Fruit fly (Drosophila melanogaster) whole organism, prepupa: ENCODE data around the gene CG7766.

Source experiments
- CG10631 ChIP-seq: fragments of 200-800 bp; sonication (Bioruptor generic); optimal IDR thresholded peaks from 2 replicates; lab custom pipeline; 2016; ENCODE audit warnings: missing biosample characterization, missing genetic modification characterization
- CG10669 ChIP-seq: fragments of 200-800 bp; sonication (Bioruptor generic); optimal IDR thresholded peaks from 3 replicates; lab custom pipeline; 2018; ENCODE audit warnings: missing biosample characterization, mild to moderate bottlenecking, missing genetic modification characterization, moderate library complexity
- CG11294 ChIP-seq: fragments of 200-800 bp; sonication (Bioruptor generic); IDR thresholded peaks from 2 replicates; pipeline ENCODE4 v1.3.6; 2022; ENCODE audit warnings: missing biosample characterization, missing genetic modification characterization
- CG15336 ChIP-seq: fragments of 200-800 bp; sonication (Bioruptor generic); IDR thresholded peaks from 2 replicates; pipeline ENCODE4 v1.3.6; 2022; ENCODE audit warnings: missing biosample characterization, missing genetic modification characterization
- CG1621 ChIP-seq: fragments of 200-800 bp; sonication (Bioruptor generic); optimal IDR thresholded peaks from 3 replicates; lab custom pipeline; 2018; ENCODE audit warnings: missing biosample characterization, mild to moderate bottlenecking, missing genetic modification characterization
- CG3032 ChIP-seq: fragments of 200-800 bp; optimal IDR thresholded peaks from 2 replicates; lab custom pipeline; 2019; ENCODE audit warnings: missing biosample characterization, mild to moderate bottlenecking, missing genetic modification characterization, moderate library complexity
- CG32006 ChIP-seq: fragments of 200-800 bp; sonication (Bioruptor generic); optimal IDR thresholded peaks from 3 replicates; lab custom pipeline; 2017; ENCODE audit warnings: missing biosample characterization, mild to moderate bottlenecking, missing genetic modification characterization
- CG34406 ChIP-seq: fragments of 200-800 bp; sonication (Bioruptor generic); optimal IDR thresholded peaks from 3 replicates; lab custom pipeline; 2016; ENCODE audit warnings: missing biosample characterization, missing genetic modification characterization
- CG3919 ChIP-seq: fragments of 200-800 bp; sonication (Bioruptor generic); optimal IDR thresholded peaks from 3 replicates; lab custom pipeline; 2016; ENCODE audit warnings: missing biosample characterization, missing genetic modification characterization
- CG4318 ChIP-seq: fragments of 200-800 bp; sonication (Bioruptor generic); optimal IDR thresholded peaks from 3 replicates; lab custom pipeline; 2017; ENCODE audit warnings: missing biosample characterization, mild to moderate bottlenecking, missing genetic modification characterization
- CG6163 ChIP-seq: fragments of 200-800 bp; sonication (Bioruptor generic); IDR thresholded peaks from 3 replicates; pipeline ENCODE4 v1.3.6; 2022; ENCODE audit warnings: missing biosample characterization, missing genetic modification characterization
- CG6276 ChIP-seq: fragments of 200-800 bp; sonication (Bioruptor generic); optimal IDR thresholded peaks from 2 replicates; lab custom pipeline; 2017; ENCODE audit warnings: missing biosample characterization, mild to moderate bottlenecking, missing genetic modification characterization
- CG6792 ChIP-seq: fragments of 200-800 bp; sonication (Bioruptor generic); optimal IDR thresholded peaks from 3 replicates; lab custom pipeline; 2016; ENCODE audit warnings: missing biosample characterization, missing genetic modification characterization
- CG6854 ChIP-seq: fragments of 200-800 bp; sonication (Bioruptor generic); optimal IDR thresholded peaks from 2 replicates; lab custom pipeline; 2017; ENCODE audit warnings: missing biosample characterization, mild to moderate bottlenecking, missing genetic modification characterization
- CG7368 ChIP-seq: fragments of 200-800 bp; sonication (Bioruptor generic); optimal IDR thresholded peaks from 3 replicates; lab custom pipeline; 2016; ENCODE audit warnings: missing biosample characterization, missing genetic modification characterization
- CG8119 ChIP-seq: fragments of 200-800 bp; sonication (Bioruptor generic); IDR thresholded peaks from 3 replicates; pipeline ENCODE4 v1.3.6; 2022; ENCODE audit warnings: missing biosample characterization, missing genetic modification characterization
- CG8319 ChIP-seq: fragments of 200-800 bp; sonication (Bioruptor generic); optimal IDR thresholded peaks from 3 replicates; lab custom pipeline; 2016; ENCODE audit warnings: missing biosample characterization, missing genetic modification characterization
- CG9139 ChIP-seq: fragments of 200-800 bp; sonication (Bioruptor generic); optimal IDR thresholded peaks from 3 replicates; lab custom pipeline; 2017; ENCODE audit warnings: missing biosample characterization, mild to moderate bottlenecking, missing genetic modification characterization
- Eip75B ChIP-seq: fragments of 200-800 bp; sonication (Bioruptor generic); optimal IDR thresholded peaks from 3 replicates; lab custom pipeline; 2016; ENCODE audit warnings: missing biosample characterization, missing genetic modification characterization
- Eip93F ChIP-seq: fragments of 200-800 bp; sonication (Bioruptor generic); optimal IDR thresholded peaks from 2 replicates; lab custom pipeline; 2016; ENCODE audit warnings: missing biosample characterization, mild to moderate bottlenecking, missing genetic modification characterization
- Ets21C ChIP-seq: fragments of 200-800 bp; sonication (Bioruptor generic); optimal IDR thresholded peaks from 3 replicates; lab custom pipeline; 2016; ENCODE audit warnings: missing biosample characterization, missing genetic modification characterization
- Ets96B ChIP-seq: fragments of 200-800 bp; optimal IDR thresholded peaks from 2 replicates; lab custom pipeline; 2019; ENCODE audit warnings: missing biosample characterization, mild to moderate bottlenecking, missing genetic modification characterization, moderate library complexity
- Gug ChIP-seq: fragments of 200-800 bp; sonication (Bioruptor generic); IDR thresholded peaks from 2 replicates; pipeline ENCODE4 v1.3.6; 2022; ENCODE audit warnings: missing biosample characterization, missing genetic modification characterization
- Hr38 ChIP-seq: sonication (Bioruptor generic); optimal IDR thresholded peaks from 2 replicates; lab custom pipeline; 2016; ENCODE audit warnings: missing biosample characterization, missing genetic modification characterization
- Hr39 ChIP-seq: fragments of 200-800 bp; sonication (Bioruptor generic); optimal IDR thresholded peaks from 2 replicates; lab custom pipeline; 2016; ENCODE audit warnings: missing biosample characterization, missing genetic modification characterization
- Hr4 ChIP-seq: fragments of 200-800 bp; sonication (Bioruptor generic); optimal IDR thresholded peaks from 3 replicates; lab custom pipeline; 2016; ENCODE audit warnings: missing biosample characterization, missing genetic modification characterization
- Lpt ChIP-seq: fragments of 200-800 bp; sonication (Bioruptor generic); optimal IDR thresholded peaks from 3 replicates; lab custom pipeline; 2016; ENCODE audit warnings: missing biosample characterization, missing genetic modification characterization
- Met ChIP-seq: fragments of 200-800 bp; sonication (Bioruptor generic); optimal IDR thresholded peaks from 3 replicates; lab custom pipeline; 2016; ENCODE audit warnings: missing biosample characterization, missing genetic modification characterization
- OdsH ChIP-seq: fragments of 200-800 bp; sonication (Bioruptor generic); optimal IDR thresholded peaks from 3 replicates; lab custom pipeline; 2016; ENCODE audit warnings: missing biosample characterization, missing genetic modification characterization
- Smox ChIP-seq: fragments of 200-800 bp; sonication (Bioruptor generic); optimal IDR thresholded peaks from 3 replicates; lab custom pipeline; 2016; ENCODE audit warnings: missing biosample characterization, missing genetic modification characterization
- Sox102F ChIP-seq: fragments of 200-800 bp; sonication (Bioruptor generic); optimal IDR thresholded peaks from 2 replicates; lab custom pipeline; 2016; ENCODE audit warnings: missing biosample characterization, mild to moderate bottlenecking, missing genetic modification characterization
- Sox15 ChIP-seq: fragments of 200-800 bp; sonication (Bioruptor generic); optimal IDR thresholded peaks from 3 replicates; lab custom pipeline; 2016; ENCODE audit warnings: missing biosample characterization, missing genetic modification characterization
- achi ChIP-seq: fragments of 200-800 bp; sonication (Bioruptor generic); optimal IDR thresholded peaks from 3 replicates; lab custom pipeline; 2016; ENCODE audit warnings: missing biosample characterization, missing genetic modification characterization
- cyc ChIP-seq: fragments of 200-800 bp; sonication (Bioruptor generic); optimal IDR thresholded peaks from 3 replicates; lab custom pipeline; 2016; ENCODE audit warnings: missing biosample characterization, missing genetic modification characterization
- dac ChIP-seq: fragments of 200-800 bp; sonication (Bioruptor generic); optimal IDR thresholded peaks from 2 replicates; lab custom pipeline; 2017; ENCODE audit warnings: missing biosample characterization, mild to moderate bottlenecking, missing genetic modification characterization
- dsx ChIP-seq: fragments of 200-800 bp; optimal IDR thresholded peaks from 3 replicates; lab custom pipeline; 2019; ENCODE audit warnings: missing biosample characterization, mild to moderate bottlenecking, missing genetic modification characterization, moderate library complexity; ENCODE audit not compliant: poor library complexity, severe bottlenecking
- eg ChIP-seq: fragments of 200-800 bp; sonication (Bioruptor generic); IDR thresholded peaks from 3 replicates; pipeline ENCODE4 v1.3.6; 2022; ENCODE audit warnings: missing biosample characterization, missing genetic modification characterization
- esn ChIP-seq: fragments of 200-800 bp; sonication (Bioruptor generic); optimal IDR thresholded peaks from 2 replicates; lab custom pipeline; 2016; ENCODE audit warnings: missing biosample characterization, mild to moderate bottlenecking, missing genetic modification characterization, moderate library complexity
- fd59A ChIP-seq: fragments of 200-800 bp; sonication (Bioruptor generic); optimal IDR thresholded peaks from 2 replicates; lab custom pipeline; 2017; ENCODE audit warnings: missing biosample characterization, mild to moderate bottlenecking, missing genetic modification characterization, missing genetic modification reagents
- fd85E ChIP-seq: fragments of 200-800 bp; sonication (Bioruptor generic); optimal IDR thresholded peaks from 3 replicates; lab custom pipeline; 2016; ENCODE audit warnings: missing biosample characterization, missing genetic modification characterization
- fkh ChIP-seq: fragments of 200-800 bp; sonication (Bioruptor generic); optimal IDR thresholded peaks from 3 replicates; lab custom pipeline; 2017; ENCODE audit warnings: missing biosample characterization, mild to moderate bottlenecking, missing genetic modification characterization, moderate library complexity
- net ChIP-seq: fragments of 200-800 bp; sonication (Bioruptor generic); optimal IDR thresholded peaks from 3 replicates; lab custom pipeline; 2016; ENCODE audit warnings: missing biosample characterization, missing genetic modification characterization
- pdm3 ChIP-seq: fragments of 200-800 bp; sonication (Bioruptor generic); optimal IDR thresholded peaks from 3 replicates; lab custom pipeline; 2016; ENCODE audit warnings: missing biosample characterization, missing genetic modification characterization
- salr ChIP-seq, 2 experiments: fragments of 200-800 bp; sonication (Bioruptor generic); optimal IDR thresholded peaks; 3 replicates each; lab custom pipeline; 2016 to 2018; ENCODE audit warnings: missing biosample characterization in 2 of 2, missing genetic modification characterization in 2 of 2, mild to moderate bottlenecking in 1 of 2
- spab ChIP-seq: fragments of 200-800 bp; sonication (Bioruptor generic); optimal IDR thresholded peaks from 2 replicates; lab custom pipeline; 2017; ENCODE audit warnings: missing biosample characterization, mild to moderate bottlenecking, missing genetic modification characterization, missing genetic modification reagents
- svp ChIP-seq: fragments of 200-800 bp; sonication (Bioruptor generic); peaks from one replicate; lab custom pipeline; 2016; ENCODE audit warnings: missing biosample characterization, missing genetic modification characterization
- topi ChIP-seq: fragments of 200-800 bp; sonication (Bioruptor generic); optimal IDR thresholded peaks from 3 replicates; lab custom pipeline; 2016; ENCODE audit warnings: missing biosample characterization, missing genetic modification characterization
- vri ChIP-seq: fragments of 200-800 bp; sonication (Bioruptor generic); optimal IDR thresholded peaks from 3 replicates; lab custom pipeline; 2016; ENCODE audit warnings: missing biosample characterization, mild to moderate bottlenecking, missing genetic modification characterization

CG7766 gene

DNA sequence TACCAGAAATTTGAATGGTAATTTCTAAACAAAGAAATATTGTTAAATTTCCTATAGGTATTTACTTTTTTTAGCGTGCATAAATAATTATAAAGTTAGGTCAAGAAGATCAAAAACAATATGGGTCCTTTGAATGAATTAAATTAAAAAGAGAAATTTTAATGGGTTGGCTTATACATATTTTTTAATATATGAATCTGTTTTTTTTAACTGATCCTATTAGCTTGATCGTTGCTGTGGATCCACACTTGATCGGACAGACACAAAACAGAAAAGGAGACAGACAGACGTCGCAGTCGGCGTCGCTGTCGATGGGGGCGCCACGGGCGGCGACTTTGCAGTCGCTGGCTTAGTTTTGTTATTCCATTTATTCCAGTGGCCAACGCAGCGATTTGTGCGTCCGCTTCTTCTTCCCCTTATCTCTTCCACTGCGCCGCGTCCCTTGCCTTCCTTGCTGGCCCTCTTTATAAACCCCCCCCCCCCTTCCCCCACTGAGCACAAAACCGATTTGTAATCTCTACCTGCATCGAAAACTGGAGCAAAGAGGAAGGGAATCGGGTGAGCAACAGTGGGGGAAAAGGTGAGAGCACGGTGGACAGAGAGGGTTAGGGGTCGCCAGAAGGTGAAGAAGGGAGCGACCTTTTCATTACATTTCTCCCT, 55.7 kb downstream of the CG7766 start (continued):
- peak; percentile 34 for TF ChIP-seq Sox15 (GFP tag; lab: Kevin White, UChicago)
- peak; percentile 87 for TF ChIP-seq CG32006
- peak; percentile 52 for TF ChIP-seq Met (GFP tag; lab: Kevin White, UChicago)
- TF ChIP-seq spab (GFP tag; lab: Kevin White, UChicago): peak; percentile 81
- TF ChIP-seq vri (GFP tag; lab: Kevin White, UChicago): no peak
- TF ChIP-seq Hr39: peak; percentile 17
- peak; percentile 27 for TF ChIP-seq cyc (GFP tag; lab: Kevin White, UChicago)
- TF ChIP-seq CG10631 (GFP tag; lab: Kevin White, UChicago): peak; percentile 77
- peak; percentile 78 for TF ChIP-seq OdsH
- peak; percentile 88 for TF ChIP-seq CG8119 (GFP tag; lab: Robert Waterston, UW)
- TF ChIP-seq salr (GFP tag; optimal IDR thresholded peaks at IDR 0.05; lab: Kevin White, UChicago): peak in 1 of 2 experiments; percentile 88
- TF ChIP-seq Sox102F (GFP tag; lab: Kevin White, UChicago): peak; percentile 48
- TF ChIP-seq Hr4 (GFP tag; lab: Kevin White, UChicago): peak; percentile 80
- TF ChIP-seq CG8319 (GFP tag; lab: Kevin White, UChicago): peak; percentile 42
- peak; percentile 45 for TF ChIP-seq CG7368 (GFP tag; lab: Kevin White, UChicago)
- TF ChIP-seq Eip93F (GFP tag; lab: Kevin White, UChicago): no peak
- TF ChIP-seq svp (GFP tag; lab: Kevin White, UChicago): peak; percentile 84
- peak; percentile 18 for TF ChIP-seq fd85E (GFP tag; lab: Kevin White, UChicago)
- TF ChIP-seq eg: peak; percentile 80
- TF ChIP-seq CG15336 (GFP tag; lab: Robert Waterston, UW): peak; percentile 89
- TF ChIP-seq CG34406: peak; percentile 76
- peak; percentile 70 for TF ChIP-seq CG6792 (GFP tag; lab: Kevin White, UChicago)
- TF ChIP-seq CG9139: peak; percentile 72

- peak; percentile 26 for TF ChIP-seq dac (GFP tag; lab: Kevin White, UChicago)
- peak; percentile 50 for TF ChIP-seq dsx (GFP tag; lab: Kevin White, UChicago)
- peak; percentile 75 for TF ChIP-seq Gug
- TF ChIP-seq achi (GFP tag; lab: Kevin White, UChicago): peak; percentile 58
- TF ChIP-seq esn (GFP tag; lab: Kevin White, UChicago): no peak
- TF ChIP-seq svp (GFP tag; lab: Kevin White, UChicago): peak; percentile 52
- peak; percentile 62 for TF ChIP-seq CG32006
- peak; percentile 44 for TF ChIP-seq Met (GFP tag; lab: Kevin White, UChicago)
- peak; percentile 27 for TF ChIP-seq Eip75B
- peak; percentile 45 for TF ChIP-seq Lpt (GFP tag; lab: Kevin White, UChicago)
- TF ChIP-seq CG11294 (GFP tag; lab: Robert Waterston, UW): peak; percentile 77
- TF ChIP-seq CG10631 (GFP tag; lab: Kevin White, UChicago): peak; percentile 45
- no peak for TF ChIP-seq Hr38
- peak; percentile 66 for TF ChIP-seq Ets96B (tag; lab: Kevin White, UChicago)
- TF ChIP-seq CG3032 (tag; lab: Kevin White, UChicago): peak; percentile 57
- TF ChIP-seq CG3919 (GFP tag; lab: Kevin White, UChicago): peak; percentile 73
- peak; percentile 13 for TF ChIP-seq Smox (GFP tag; lab: Kevin White, UChicago)
- peak; percentile 76 for TF ChIP-seq CG8119 (GFP tag; lab: Robert Waterston, UW)
- TF ChIP-seq CG34406: peak; percentile 5
- no peak for TF ChIP-seq Ets21C (GFP tag; lab: Kevin White, UChicago)
- peak; percentile 72 for TF ChIP-seq CG6276 (GFP tag; lab: Kevin White, UChicago)
- no peak for TF ChIP-seq Eip93F (GFP tag; lab: Kevin White, UChicago)
- TF ChIP-seq pdm3 (GFP tag; lab: Kevin White, UChicago): peak; percentile 73
- TF ChIP-seq CG4318 (GFP tag; lab: Kevin White, UChicago): peak; percentile 57
- peak; percentile 88 for TF ChIP-seq eg
- no peak for TF ChIP-seq spab (GFP tag; lab: Kevin White, UChicago)
- TF ChIP-seq CG10669: peak; percentile 63
- peak; percentile 24 for TF ChIP-seq CG6792 (GFP tag; lab: Kevin White, UChicago)
- TF ChIP-seq fd59A (GFP tag; lab: Kevin White, UChicago): peak; percentile 37
- peak; percentile 90 for TF ChIP-seq CG6163 (GFP tag; lab: Robert Waterston, UW)
- peak; percentile 46 for TF ChIP-seq net (GFP tag; lab: Kevin White, UChicago)
- TF ChIP-seq CG8319 (GFP tag; lab: Kevin White, UChicago): no peak
- TF ChIP-seq CG15336 (GFP tag; lab: Robert Waterston, UW): peak; percentile 87
- TF ChIP-seq CG6854 (GFP tag; lab: Kevin White, UChicago): no peak
- peak; percentile 40 for TF ChIP-seq CG1621
- TF ChIP-seq Sox102F (GFP tag; lab: Kevin White, UChicago): no peak
- peak; percentile 32 for TF ChIP-seq topi (GFP tag; lab: Kevin White, UChicago)
- no peak for TF ChIP-seq fkh (GFP tag; lab: Kevin White, UChicago)
These were observed 56.6 kb downstream of the CG7766 start for dm6 chrX:9046986-9047385.
